Fruit fly (Drosophila melanogaster) whole organism, embryonic: Measurements from ENCODE around the gene CG14630.

Experiments
- CG10147 ChIP-seq: fragments of 200-800 bp; sonication (Bioruptor generic); optimal IDR thresholded peaks from 2 replicates; lab custom pipeline; 2019; ENCODE audit warnings: missing biosample characterization, mild to moderate bottlenecking, missing genetic modification characterization, moderate library complexity
- CG10267 ChIP-seq: fragments of 200-800 bp; sonication (Bioruptor generic); optimal IDR thresholded peaks from 2 replicates; lab custom pipeline; 2018; ENCODE audit warnings: missing biosample characterization, mild to moderate bottlenecking, missing genetic modification characterization, moderate library complexity
- CG10321 ChIP-seq: fragments of 200-800 bp; sonication (Bioruptor generic); IDR thresholded peaks from 2 replicates; pipeline ENCODE4 v1.3.6; 2022; ENCODE audit warnings: missing biosample characterization, missing genetic modification characterization
- CG10959 ChIP-seq: fragments of 200-800 bp; sonication (Bioruptor generic); IDR thresholded peaks from 2 replicates; pipeline ENCODE4 v1.3.6; 2022; ENCODE audit warnings: missing biosample characterization, missing genetic modification characterization
- CG11456 ChIP-seq: fragments of 200-800 bp; sonication (Bioruptor generic); IDR thresholded peaks from 3 replicates; pipeline ENCODE4 v1.3.6; 2022; ENCODE audit warnings: missing biosample characterization, missing genetic modification characterization
- CG12104 ChIP-seq: fragments of 200-800 bp; sonication (Bioruptor generic); optimal IDR thresholded peaks from 3 replicates; lab custom pipeline; 2016; ENCODE audit warnings: missing biosample characterization, missing genetic modification characterization
- CG12942 ChIP-seq: fragments of 200-800 bp; sonication (Bioruptor generic); optimal IDR thresholded peaks from 3 replicates; lab custom pipeline; 2016; ENCODE audit warnings: missing biosample characterization, missing genetic modification characterization
- CG13775 ChIP-seq: fragments of 200-800 bp; sonication (Bioruptor generic); optimal IDR thresholded peaks from 3 replicates; lab custom pipeline; 2017; ENCODE audit warnings: missing biosample characterization, mild to moderate bottlenecking, missing genetic modification characterization
- CG1529 ChIP-seq: fragments of 200-800 bp; sonication (Bioruptor generic); optimal IDR thresholded peaks from 3 replicates; lab custom pipeline; 2018; ENCODE audit warnings: missing biosample characterization, missing genetic modification characterization
- CG1603 ChIP-seq: fragments of 200-800 bp; sonication (Bioruptor generic); optimal IDR thresholded peaks from 2 replicates; lab custom pipeline; 2019; ENCODE audit warnings: missing biosample characterization, mild to moderate bottlenecking, missing genetic modification characterization, moderate library complexity
- CG16815 ChIP-seq: fragments of 200-800 bp; sonication (Bioruptor generic); optimal IDR thresholded peaks from 3 replicates; lab custom pipeline; 2017; ENCODE audit warnings: missing biosample characterization, mild to moderate bottlenecking, missing genetic modification characterization
- CG17829 ChIP-seq: fragments of 200-800 bp; optimal IDR thresholded peaks from 2 replicates; lab custom pipeline; 2019; ENCODE audit warnings: missing biosample characterization, mild to moderate bottlenecking, missing genetic modification characterization, moderate library complexity
- CG17912 ChIP-seq: fragments of 200-800 bp; sonication (Bioruptor generic); optimal IDR thresholded peaks from 2 replicates; lab custom pipeline; 2018; ENCODE audit warnings: missing biosample characterization, mild to moderate bottlenecking, missing genetic modification characterization
- CG18262 ChIP-seq: fragments of 200-800 bp; optimal IDR thresholded peaks from 3 replicates; lab custom pipeline; 2019; ENCODE audit warnings: missing biosample characterization, mild to moderate bottlenecking, missing genetic modification characterization, moderate library complexity
- CG2120 ChIP-seq: fragments of 200-800 bp; sonication (Bioruptor generic); optimal IDR thresholded peaks from 3 replicates; lab custom pipeline; 2016; ENCODE audit warnings: missing biosample characterization, missing genetic modification characterization
- CG31441 ChIP-seq: fragments of 200-800 bp; sonication (Bioruptor generic); IDR thresholded peaks from 2 replicates; pipeline ENCODE4 v1.3.6; 2022; ENCODE audit warnings: missing biosample characterization, missing genetic modification characterization
- CG34422 ChIP-seq: fragments of 200-800 bp; sonication (Bioruptor generic); IDR thresholded peaks from 3 replicates; pipeline ENCODE4 v1.3.6; 2022; ENCODE audit warnings: missing biosample characterization, missing genetic modification characterization
- CG3847 ChIP-seq: fragments of 200-800 bp; sonication (Bioruptor generic); IDR thresholded peaks from 2 replicates; pipeline ENCODE4 v1.3.6; 2022; ENCODE audit warnings: missing biosample characterization, missing genetic modification characterization
- CG6254 ChIP-seq: fragments of 200-800 bp; sonication (Bioruptor generic); optimal IDR thresholded peaks from 3 replicates; lab custom pipeline; 2017; ENCODE audit warnings: mild to moderate bottlenecking, missing biosample characterization, missing genetic modification reagents, missing genetic modification characterization
- CG6683 ChIP-seq: fragments of 200-800 bp; sonication (Bioruptor generic); optimal IDR thresholded peaks from 2 replicates; lab custom pipeline; 2017; ENCODE audit warnings: missing biosample characterization, mild to moderate bottlenecking, missing genetic modification characterization, missing genetic modification reagents
- CG6854 ChIP-seq: fragments of 200-800 bp; sonication (Bioruptor generic); optimal IDR thresholded peaks from 3 replicates; lab custom pipeline; 2017; ENCODE audit warnings: missing biosample characterization, mild to moderate bottlenecking, missing genetic modification characterization
- CG8281 ChIP-seq: fragments of 200-800 bp; sonication (Bioruptor generic); optimal IDR thresholded peaks from 2 replicates; lab custom pipeline; 2018; ENCODE audit warnings: missing biosample characterization, mild to moderate bottlenecking, missing genetic modification characterization, moderate library complexity
- CG8359 ChIP-seq: fragments of 200-800 bp; sonication (Bioruptor generic); optimal IDR thresholded peaks from 2 replicates; lab custom pipeline; 2017; ENCODE audit warnings: missing biosample characterization, mild to moderate bottlenecking, missing genetic modification characterization, borderline replicate concordance
- CG9215 ChIP-seq: fragments of 200-800 bp; sonication (Bioruptor generic); IDR thresholded peaks from 2 replicates; pipeline ENCODE4 v1.3.6; 2022; ENCODE audit warnings: missing biosample characterization, missing genetic modification characterization
- CG9932 ChIP-seq: fragments of 200-800 bp; sonication (Bioruptor generic); IDR thresholded peaks from 2 replicates; pipeline ENCODE4 v1.3.6; 2022; ENCODE audit warnings: missing biosample characterization, missing genetic modification characterization
- D19A ChIP-seq: fragments of 200-800 bp; optimal IDR thresholded peaks from 3 replicates; lab custom pipeline; 2019; ENCODE audit warnings: missing biosample characterization, mild to moderate bottlenecking, missing genetic modification characterization, moderate library complexity
- Dfd ChIP-seq, 2 experiments: fragments of >200 bp; optimal IDR thresholded peaks; 2 replicates each; lab custom pipeline; 2017; ENCODE audit warnings: missing biosample characterization in 2 of 2, missing genetic modification characterization in 2 of 2
- Fer3 ChIP-seq: fragments of 200-800 bp; sonication (Bioruptor generic); optimal IDR thresholded peaks from 2 replicates; lab custom pipeline; 2018; ENCODE audit warnings: missing biosample characterization, mild to moderate bottlenecking, missing genetic modification characterization, moderate library complexity
- HmgZ ChIP-seq: fragments of 200-800 bp; sonication (Bioruptor generic); optimal IDR thresholded peaks from 2 replicates; lab custom pipeline; 2018; ENCODE audit warnings: missing biosample characterization, mild to moderate bottlenecking, missing genetic modification characterization
- Hmr ChIP-seq: fragments of 200-800 bp; sonication (Bioruptor generic); optimal IDR thresholded peaks from 3 replicates; lab custom pipeline; 2017; ENCODE audit warnings: mild to moderate bottlenecking, missing biosample characterization, missing genetic modification reagents, missing genetic modification characterization
- Lim3 ChIP-seq: fragments of 200-800 bp; sonication (Bioruptor generic); IDR thresholded peaks from 2 replicates; pipeline ENCODE4 v1.3.6; 2022; ENCODE audit warnings: missing biosample characterization, missing genetic modification characterization
- NC2α ChIP-seq: fragments of 200-800 bp; sonication (Bioruptor generic); optimal IDR thresholded peaks from 2 replicates; lab custom pipeline; 2016; ENCODE audit warnings: missing biosample characterization, missing genetic modification characterization
- ap ChIP-seq: fragments of 200-800 bp; sonication (Bioruptor generic); IDR thresholded peaks from 2 replicates; pipeline ENCODE4 v1.3.6; 2022; ENCODE audit warnings: missing biosample characterization, missing genetic modification characterization
- ara ChIP-seq: fragments of 200-800 bp; sonication (Bioruptor generic); IDR thresholded peaks from 2 replicates; pipeline ENCODE4 v1.3.6; 2022; ENCODE audit warnings: missing biosample characterization, missing genetic modification characterization
- az2 ChIP-seq: fragments of 200-800 bp; sonication (Bioruptor generic); optimal IDR thresholded peaks from 3 replicates; lab custom pipeline; 2016; ENCODE audit warnings: missing biosample characterization, missing genetic modification characterization
- bsh ChIP-seq, 2 experiments: fragments of 200-800 bp; sonication (Bioruptor generic); optimal IDR thresholded peaks; 2 replicates each; lab custom pipeline; 2017 to 2018; ENCODE audit warnings: mild to moderate bottlenecking in 2 of 2, missing biosample characterization in 2 of 2, missing genetic modification characterization in 2 of 2, moderate library complexity in 1 of 2
- btn ChIP-seq: fragments of 200-800 bp; sonication (Bioruptor generic); optimal IDR thresholded peaks from 2 replicates; lab custom pipeline; 2016; ENCODE audit warnings: missing biosample characterization, missing genetic modification characterization
- en ChIP-seq: fragments of 200-800 bp; sonication (Bioruptor generic); optimal IDR thresholded peaks from 2 replicates; lab custom pipeline; 2016; ENCODE audit warnings: missing biosample characterization, missing genetic modification characterization
- ewg ChIP-seq: fragments of 200-800 bp; sonication (Bioruptor generic); optimal IDR thresholded peaks from 3 replicates; lab custom pipeline; 2017; ENCODE audit warnings: mild to moderate bottlenecking, missing biosample characterization, missing genetic modification reagents, missing genetic modification characterization
- fd3F ChIP-seq: fragments of 200-800 bp; sonication (Bioruptor generic); optimal IDR thresholded peaks from 2 replicates; lab custom pipeline; 2018; ENCODE audit warnings: missing biosample characterization, mild to moderate bottlenecking, missing genetic modification characterization, moderate library complexity
- gem ChIP-seq: fragments of 200-800 bp; sonication (Bioruptor generic); optimal IDR thresholded peaks from 2 replicates; lab custom pipeline; 2019; ENCODE audit warnings: missing biosample characterization, mild to moderate bottlenecking, missing genetic modification characterization, moderate library complexity
- lilli ChIP-seq: fragments of 200-800 bp; sonication (Bioruptor generic); optimal IDR thresholded peaks from 3 replicates; lab custom pipeline; 2016; ENCODE audit warnings: missing biosample characterization, missing genetic modification characterization
- luna ChIP-seq: fragments of 200-800 bp; sonication (Bioruptor generic); optimal IDR thresholded peaks from 2 replicates; lab custom pipeline; 2016; ENCODE audit warnings: missing biosample characterization, missing genetic modification characterization
- mam ChIP-seq: fragments of 200-800 bp; sonication (Bioruptor generic); optimal IDR thresholded peaks from 3 replicates; lab custom pipeline; 2016; ENCODE audit warnings: missing biosample characterization, missing genetic modification characterization
- nerfin-1 ChIP-seq: fragments of 200-800 bp; sonication (Bioruptor generic); optimal IDR thresholded peaks from 3 replicates; lab custom pipeline; 2019; ENCODE audit warnings: missing biosample characterization, mild to moderate bottlenecking, missing genetic modification characterization, moderate library complexity
- onecut ChIP-seq: fragments of 200-800 bp; sonication (Bioruptor generic); IDR thresholded peaks from 2 replicates; pipeline ENCODE4 v1.3.6; 2022; ENCODE audit warnings: missing biosample characterization, missing genetic modification characterization
- shn ChIP-seq: fragments of 200-800 bp; sonication (Bioruptor generic); optimal IDR thresholded peaks from 3 replicates; lab custom pipeline; 2016; ENCODE audit warnings: missing biosample characterization, missing genetic modification characterization
- slp2 ChIP-seq: fragments of 200-800 bp; sonication (Bioruptor generic); optimal IDR thresholded peaks from 2 replicates; lab custom pipeline; 2016; ENCODE audit warnings: missing biosample characterization, missing genetic modification characterization
- tio ChIP-seq: fragments of 200-800 bp; sonication (Bioruptor generic); optimal IDR thresholded peaks from 2 replicates; lab custom pipeline; 2017; ENCODE audit warnings: missing biosample characterization, missing genetic modification characterization, inconsistent platforms
- wek ChIP-seq: fragments of 200-800 bp; sonication (Bioruptor generic); optimal IDR thresholded peaks from 3 replicates; lab custom pipeline; 2018; ENCODE audit warnings: missing biosample characterization, mild to moderate bottlenecking, missing genetic modification characterization, moderate library complexity
- zf30C ChIP-seq: fragments of 200-800 bp; sonication (Bioruptor generic); optimal IDR thresholded peaks from 3 replicates; lab custom pipeline; 2018; ENCODE audit warnings: missing biosample characterization, mild to moderate bottlenecking, missing genetic modification characterization

CG14630 gene

DNA sequence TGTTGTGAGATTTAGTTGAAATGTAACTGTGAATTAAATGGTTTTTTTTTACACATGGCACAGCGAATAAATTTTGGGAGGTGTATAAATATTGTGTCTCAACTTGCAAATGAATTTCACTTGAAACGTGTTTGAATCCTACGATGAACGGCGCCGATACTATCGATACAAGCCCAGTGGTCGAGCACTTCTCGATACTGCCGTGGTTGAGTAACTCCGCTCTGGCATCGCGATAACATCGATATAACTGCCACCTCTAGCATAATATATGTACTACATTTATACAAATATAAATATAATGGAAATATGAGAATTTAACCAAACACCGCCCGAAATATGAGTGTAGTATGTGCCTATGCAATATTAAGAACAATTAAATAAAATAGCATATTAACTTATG lies 1.8 kb downstream of the CG14630 start (continued):
- TF ChIP-seq CG12942 (GFP tag; lab: Kevin White, UChicago) (no peak), CG8281 (tag; lab: Kevin White, UChicago) (no peak), mam (GFP tag; lab: Kevin White, UChicago) (peak; percentile 43), CG1529 (no peak), lilli (peak; percentile 41), bsh (GFP tag; optimal IDR thresholded peaks at IDR 0.05; lab: Kevin White, UChicago) (no peak), Hmr (GFP tag; lab: Kevin White, UChicago) (no peak), wek (GFP tag; lab: Kevin White, UChicago) (no peak), CG9215 (GFP tag; lab: Robert Waterston, UW) (no peak), fd3F (no peak), CG8359 (GFP tag; lab: Kevin White, UChicago) (no peak), Fer3 (tag; lab: Kevin White, UChicago) (no peak), CG10267 (tag; lab: Kevin White, UChicago) (peak; percentile 29), tio (no peak), zf30C (GFP tag; lab: Kevin White, UChicago) (no peak), CG17829 (tag; lab: Kevin White, UChicago) (peak; percentile 25), CG6683 (no peak), ap (GFP tag; lab: Robert Waterston, UW) (no peak), CG34422 (GFP tag; lab: Robert Waterston, UW) (peak; percentile 30; the same call in 1 of the 3 replicates), NC2α (GFP tag; lab: Kevin White, UChicago) (no peak), CG9932 (GFP tag; lab: Robert Waterston, UW) (peak; percentile 87), ewg (GFP tag; lab: Kevin White, UChicago) (no peak), Lim3 (GFP tag; lab: Robert Waterston, UW) (no peak), CG17912 (GFP tag; lab: Kevin White, UChicago) (no peak), CG6854 (no peak), HmgZ (tag; lab: Kevin White, UChicago) (peak; percentile 65), luna (no peak), CG10321 (GFP tag; lab: Robert Waterston, UW) (no peak), CG31441 (GFP tag; lab: Robert Waterston, UW) (no peak), CG2120 (GFP tag; lab: Kevin White, UChicago) (peak; percentile 21), CG10959 (GFP tag; lab: Robert Waterston, UW) (no peak), CG3847 (GFP tag; lab: Robert Waterston, UW) (peak; percentile 59; the same call in 1 of the 2 replicates)

DNA sequence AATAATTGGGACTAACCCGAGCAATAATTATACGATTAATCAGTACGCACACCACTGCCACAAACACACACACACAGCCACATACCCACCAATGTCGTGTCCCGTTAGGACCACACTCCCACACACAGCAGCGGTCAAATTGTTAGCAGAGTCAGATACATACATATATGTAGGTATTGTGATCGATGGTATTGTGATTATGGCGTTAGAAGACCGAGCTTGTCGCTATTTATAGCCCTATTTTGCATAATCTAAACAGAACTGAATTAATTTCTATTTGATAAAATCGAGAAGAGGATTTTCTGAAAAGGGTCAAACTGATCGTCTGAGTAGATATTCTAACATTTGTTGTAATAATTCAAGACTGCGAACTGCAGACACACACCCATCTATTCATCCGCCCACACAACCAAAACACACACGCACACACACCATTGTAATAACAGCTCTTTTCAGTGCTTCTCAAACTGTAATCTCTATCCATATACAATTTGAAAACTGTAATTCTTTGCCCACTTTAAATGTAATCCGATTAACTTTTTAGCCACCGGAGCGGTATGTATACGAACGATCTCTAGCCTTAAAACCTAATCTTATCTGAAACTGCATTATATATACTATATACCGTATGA lies 10.2 kb downstream of the CG14630 start:
- TF ChIP-seq CG6254 (GFP tag; lab: Kevin White, UChicago) = no peak
- no peak for TF ChIP-seq az2 (GFP tag; lab: Kevin White, UChicago)
- TF ChIP-seq CG18262 (tag; lab: Kevin White, UChicago) = peak; percentile 24
- no peak for TF ChIP-seq D19A (tag; lab: Kevin White, UChicago)
- TF ChIP-seq shn (GFP tag; lab: Kevin White, UChicago) = no peak
- no peak for TF ChIP-seq CG11456
- no peak for TF ChIP-seq onecut (GFP tag; lab: Robert Waterston, UW)
- no peak for TF ChIP-seq slp2
- no peak for TF ChIP-seq CG16815 (GFP tag; lab: Kevin White, UChicago)
- peak; percentile 1 for TF ChIP-seq CG1603 (tag; lab: Kevin White, UChicago)
- no peak for TF ChIP-seq en (GFP tag; lab: Kevin White, UChicago)
- TF ChIP-seq nerfin-1 = no peak
- no peak for TF ChIP-seq CG34422 (GFP tag; lab: Robert Waterston, UW)
- no peak for TF ChIP-seq btn
- TF ChIP-seq CG13775 (GFP tag; lab: Kevin White, UChicago) = no peak
- TF ChIP-seq Dfd (GFP tag; optimal IDR thresholded peaks at IDR 0.05; lab: Kevin White, UChicago) = no peak
- no peak for TF ChIP-seq ara (GFP tag; lab: Robert Waterston, UW)
- no peak for TF ChIP-seq CG10147
- TF ChIP-seq CG12104 (GFP tag; lab: Kevin White, UChicago) = no peak
- TF ChIP-seq gem (tag; lab: Kevin White, UChicago) = no peak
- peak in 1 of 2 experiments; percentile 18 for TF ChIP-seq bsh (GFP tag; optimal IDR thresholded peaks at IDR 0.05; lab: Kevin White, UChicago)
